Worm (Caenorhabditis elegans) whole organism, L1 larva: ENCODE measurements around the gene Y45F3A.1.

Experiments used
- F16B12.6 ChIP-seq: fragments of 150-350 bp; optimal IDR thresholded peaks from 2 replicates; lab custom pipeline; 2014; ENCODE audit warnings: missing biosample characterization, missing genetic modification characterization
- Y116A8C.19 ChIP-seq: sonication (generic microtip); optimal IDR thresholded peaks from 2 replicates; lab custom pipeline; 2016; ENCODE audit warnings: missing compliant biosample characterization, missing genetic modification characterization, borderline replicate concordance
- blmp-1 ChIP-seq: fragments of 150-350 bp; optimal IDR thresholded peaks from 2 replicates; lab custom pipeline; 2014; ENCODE audit warnings: missing biosample characterization, missing genetic modification characterization
- ceh-63 ChIP-seq: fragments of 200-800 bp; sonication (Bioruptor generic); optimal IDR thresholded peaks from 2 replicates; lab custom pipeline; 2018; ENCODE audit warnings: mild to moderate bottlenecking, missing genetic modification characterization, missing compliant biosample characterization
- ces-1 ChIP-seq: fragments of 150-350 bp; optimal IDR thresholded peaks from 2 replicates; lab custom pipeline; 2014; ENCODE audit warnings: missing biosample characterization, missing genetic modification reagents, missing genetic modification characterization
- dsc-1 ChIP-seq: sonication (generic microtip); optimal IDR thresholded peaks from 2 replicates; lab custom pipeline; 2016; ENCODE audit warnings: mild to moderate bottlenecking, missing genetic modification characterization, missing compliant biosample characterization
- efl-1 ChIP-seq, 4 experiments: fragments of 150-350 bp; optimal IDR thresholded peaks in 3 of 4; peaks in 1 of 4; 1 replicate in 1 of 4; 2 replicates in 3 of 4; lab custom pipeline; 2014; ENCODE audit warnings: missing biosample characterization in 2 of 4, missing genetic modification characterization in 2 of 4, missing genetic modification reagents in 2 of 4
- efl-3 ChIP-seq: fragments of 200-800 bp; sonication (Bioruptor generic); optimal IDR thresholded peaks from 2 replicates; lab custom pipeline; 2018; ENCODE audit warnings: mild to moderate bottlenecking, missing genetic modification characterization, missing compliant biosample characterization
- egl-13 ChIP-seq: sonication (generic microtip); optimal IDR thresholded peaks from 2 replicates; lab custom pipeline; 2016; ENCODE audit warnings: missing genotype, missing genetic modification reagents, missing genetic modification characterization, missing compliant biosample characterization
- elt-2 ChIP-seq: sonication (generic microtip); optimal IDR thresholded peaks from 2 replicates; lab custom pipeline; 2016; ENCODE audit warnings: missing genetic modification characterization, mild to moderate bottlenecking, inconsistent platforms, missing compliant biosample characterization, missing genetic modification reagents
- elt-3 ChIP-seq, 6 experiments: fragments of 150-350 bp in 1 of 6; sonication (generic microtip); optimal IDR thresholded peaks; 2 replicates each; lab custom pipeline; 2017 to 2018; ENCODE audit warnings: missing biosample characterization in 6 of 6, missing genetic modification characterization in 6 of 6, inconsistent platforms in 1 of 6
- fkh-10 ChIP-seq: sonication (generic microtip); optimal IDR thresholded peaks from 2 replicates; lab custom pipeline; 2017; ENCODE audit warnings: missing biosample characterization, missing genetic modification reagents, missing genetic modification characterization
- fkh-8 ChIP-seq: sonication (generic microtip); optimal IDR thresholded peaks from 2 replicates; lab custom pipeline; 2016; ENCODE audit warnings: mild to moderate bottlenecking, missing genetic modification characterization, missing compliant biosample characterization
- fos-1 ChIP-seq: fragments of 150-350 bp; optimal IDR thresholded peaks from 2 replicates; lab custom pipeline; 2014; ENCODE audit warnings: missing biosample characterization, missing genetic modification characterization
- hlh-17 ChIP-seq: fragments of 200-800 bp; sonication (Bioruptor generic); optimal IDR thresholded peaks from 2 replicates; lab custom pipeline; 2018; ENCODE audit warnings: missing genetic modification characterization, mild to moderate bottlenecking, missing compliant biosample characterization, moderate library complexity, borderline replicate concordance
- lin-39 ChIP-seq: fragments of 150-350 bp; optimal IDR thresholded peaks from 2 replicates; lab custom pipeline; 2014; ENCODE audit warnings: missing biosample characterization, missing genetic modification reagents, missing genetic modification characterization
- lsy-2 ChIP-seq, 2 experiments: fragments of 150-350 bp; optimal IDR thresholded peaks; 2 replicates each; lab custom pipeline; 2014; ENCODE audit warnings: missing biosample characterization in 2 of 2, missing genetic modification characterization in 2 of 2
- nhr-12 ChIP-seq: sonication (generic microtip); optimal IDR thresholded peaks from 2 replicates; lab custom pipeline; 2017; ENCODE audit warnings: missing biosample characterization, missing genetic modification characterization
- nhr-28 ChIP-seq: fragments of 150-350 bp; optimal IDR thresholded peaks from 2 replicates; lab custom pipeline; 2014; ENCODE audit warnings: missing biosample characterization, missing genetic modification characterization
- nhr-71 ChIP-seq: sonication (generic microtip); optimal IDR thresholded peaks from 2 replicates; lab custom pipeline; 2016; ENCODE audit warnings: mild to moderate bottlenecking, missing genetic modification characterization, moderate library complexity, missing compliant biosample characterization
- nhr-76 ChIP-seq: sonication (generic microtip); optimal IDR thresholded peaks from 2 replicates; lab custom pipeline; 2017; ENCODE audit warnings: missing biosample characterization, missing genetic modification characterization
- nhr-85 ChIP-seq: sonication (generic microtip); peaks from one replicate; lab custom pipeline; 2016; ENCODE audit warnings: missing genetic modification characterization, inconsistent platforms, missing compliant biosample characterization
- nhr-90 ChIP-seq: sonication (generic microtip); optimal IDR thresholded peaks from 2 replicates; lab custom pipeline; 2016; ENCODE audit warnings: mild to moderate bottlenecking, missing genetic modification characterization, missing compliant biosample characterization; ENCODE audit not compliant: poor library complexity
- pax-3 ChIP-seq: fragments of 200-800 bp; sonication (Bioruptor generic); optimal IDR thresholded peaks from 2 replicates; lab custom pipeline; 2018; ENCODE audit warnings: mild to moderate bottlenecking, missing genetic modification characterization, moderate library complexity, missing compliant biosample characterization
- pqm-1 ChIP-seq: sonication (generic microtip); optimal IDR thresholded peaks from 3 replicates; lab custom pipeline; 2017; ENCODE audit warnings: missing biosample characterization, missing genetic modification characterization
- skn-1 ChIP-seq: fragments of 150-350 bp; optimal IDR thresholded peaks from 2 replicates; lab custom pipeline; 2014; ENCODE audit warnings: missing biosample characterization, missing genetic modification characterization
- snu-23 ChIP-seq: sonication (generic microtip); optimal IDR thresholded peaks from 2 replicates; lab custom pipeline; 2016; ENCODE audit warnings: missing genetic modification characterization, missing compliant biosample characterization
- sox-4 ChIP-seq: sonication (generic microtip); optimal IDR thresholded peaks from 2 replicates; lab custom pipeline; 2016; ENCODE audit warnings: missing genetic modification characterization, missing compliant biosample characterization
- sptf-1 ChIP-seq: fragments of 150-350 bp; optimal IDR thresholded peaks from 2 replicates; lab custom pipeline; 2014; ENCODE audit warnings: missing biosample characterization, missing genetic modification characterization
- swsn-7 ChIP-seq: sonication (generic microtip); optimal IDR thresholded peaks from 2 replicates; lab custom pipeline; 2016; ENCODE audit warnings: missing genetic modification characterization, missing compliant biosample characterization
- tbx-2 ChIP-seq: sonication (generic microtip); optimal IDR thresholded peaks from 2 replicates; lab custom pipeline; 2016; ENCODE audit warnings: missing genetic modification characterization, missing compliant biosample characterization
- tlp-1 ChIP-seq: fragments of 150-350 bp; optimal IDR thresholded peaks from 2 replicates; lab custom pipeline; 2014; ENCODE audit warnings: missing biosample characterization, missing genetic modification characterization
- vab-15 ChIP-seq: sonication (generic microtip); optimal IDR thresholded peaks from 2 replicates; lab custom pipeline; 2017; ENCODE audit warnings: missing genotype, mild to moderate bottlenecking, missing genetic modification characterization, missing compliant biosample characterization
- xbp-1 ChIP-seq: sonication (generic microtip); optimal IDR thresholded peaks from 2 replicates; lab custom pipeline; 2016; ENCODE audit warnings: missing genetic modification characterization, missing compliant biosample characterization

Gene Y45F3A.1

DNA sequence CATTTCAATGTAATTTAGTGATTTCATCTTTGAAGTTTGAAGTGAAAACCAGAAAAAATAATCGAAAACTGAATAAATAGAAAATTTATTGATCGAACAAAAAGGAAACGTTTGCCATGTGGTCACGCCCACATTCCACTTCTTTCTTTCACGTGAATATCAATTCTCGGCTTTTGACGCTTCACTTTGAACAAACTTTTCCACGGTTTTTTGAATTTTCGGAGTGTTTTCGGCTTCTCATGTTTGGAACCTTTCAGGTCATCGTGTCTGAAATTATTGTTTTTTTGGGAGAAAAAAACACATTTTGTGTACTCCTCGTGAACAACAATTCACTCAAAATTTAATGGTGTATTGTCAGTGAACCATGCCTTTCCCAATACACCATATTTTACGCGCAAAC, 8.8 kb downstream of the Y45F3A.1 start, which contains the start of gene T21C12.8:
TSS of gene T21C12.8 (minus strand) at position 101 of the 400 bp plus-strand sequence.
- no peak for TF ChIP-seq fkh-10 (GFP tag; lab: Kevin White, UChicago)
- TF ChIP-seq lsy-2 (tag; optimal IDR thresholded peaks at IDR 0.05; lab: Kevin White, UChicago), result no peak
- TF ChIP-seq, all 84 proteins: peak for 0

DNA sequence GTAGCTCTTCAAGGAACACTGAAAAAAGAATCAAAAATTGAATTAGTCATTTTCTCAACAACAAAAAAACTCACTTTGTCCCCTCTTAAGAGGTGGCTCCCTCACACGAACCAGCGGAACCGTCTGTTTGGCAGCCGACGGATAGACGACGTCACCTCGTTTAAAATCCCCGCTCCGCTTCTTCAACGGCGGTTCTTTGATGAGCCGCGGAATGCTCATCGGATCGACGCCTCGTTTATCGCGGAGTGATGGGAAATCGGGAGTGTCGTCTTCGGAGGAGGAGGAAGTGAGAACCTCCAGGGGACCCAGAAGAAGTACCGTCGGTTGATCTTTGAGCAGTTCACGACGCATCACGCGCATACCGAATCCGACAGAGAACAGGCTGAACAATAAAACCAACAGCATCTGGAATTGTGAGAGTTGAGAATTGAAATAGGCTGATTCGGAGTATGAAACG, 22.9 kb downstream of the Y45F3A.1 start, which contains the start of gene nlp-68:
TSS of gene nlp-68 (minus strand) at position 407 of the 457 bp plus-strand sequence.
- TF ChIP-seq nhr-28 (tag; lab: Kevin White, UChicago) (no peak), efl-1 (optimal IDR thresholded peaks at IDR 0.05; lab: Kevin White, UChicago) (no peak), efl-1 (GFP tag; optimal IDR thresholded peaks at IDR 0.05 in 1 of 2; lab: Kevin White, UChicago) (peak in 1 of 2 experiments; percentile 61)
- TF ChIP-seq, all 84 proteins: peak for 1

DNA sequence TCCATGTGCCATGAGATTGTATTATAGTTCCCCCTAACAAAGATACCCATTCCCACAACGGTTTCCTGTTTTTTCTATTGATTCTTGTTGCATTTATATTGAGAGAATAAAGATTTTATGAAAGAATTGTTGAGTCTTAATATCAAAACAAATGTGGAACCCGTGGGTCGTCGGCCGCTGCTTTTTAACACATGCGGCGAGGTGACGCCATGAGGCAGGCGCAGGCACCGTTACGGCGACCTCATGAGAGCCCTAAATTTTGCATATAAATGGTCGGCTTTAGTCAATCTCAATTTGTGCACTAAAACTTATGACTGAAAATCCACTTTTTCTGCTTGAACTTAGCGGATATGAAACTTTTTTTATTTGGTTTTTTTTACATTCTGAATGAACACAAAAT, 24.2 kb downstream of the Y45F3A.1 start:
- TF ChIP-seq ces-1 (GFP tag; lab: Kevin White, UChicago) (no peak), skn-1 (no peak), vab-15 (tag; lab: Kevin White, UChicago) (no peak), tbx-2 (tag; lab: Kevin White, UChicago) (no peak), nhr-12 (tag; lab: Kevin White, UChicago) (no peak), elt-3 (tag; optimal IDR thresholded peaks at IDR 0.05; lab: Kevin White, UChicago) (no peak), snu-23 (peak; percentile 0), ceh-63 (GFP tag; lab: Kevin White, UChicago) (no peak), nhr-71 (tag; lab: Kevin White, UChicago) (peak; percentile 34), nhr-85 (tag; lab: Kevin White, UChicago) (peak; percentile 36), efl-1 (optimal IDR thresholded peaks at IDR 0.05; lab: Kevin White, UChicago) (no peak), efl-1 (GFP tag; optimal IDR thresholded peaks at IDR 0.05 in 1 of 2; lab: Kevin White, UChicago) (no peak), fos-1 (tag; lab: Kevin White, UChicago) (no peak), sox-4 (tag; lab: Kevin White, UChicago) (no peak), elt-2 (tag; lab: Kevin White, UChicago) (peak; percentile 11)

DNA sequence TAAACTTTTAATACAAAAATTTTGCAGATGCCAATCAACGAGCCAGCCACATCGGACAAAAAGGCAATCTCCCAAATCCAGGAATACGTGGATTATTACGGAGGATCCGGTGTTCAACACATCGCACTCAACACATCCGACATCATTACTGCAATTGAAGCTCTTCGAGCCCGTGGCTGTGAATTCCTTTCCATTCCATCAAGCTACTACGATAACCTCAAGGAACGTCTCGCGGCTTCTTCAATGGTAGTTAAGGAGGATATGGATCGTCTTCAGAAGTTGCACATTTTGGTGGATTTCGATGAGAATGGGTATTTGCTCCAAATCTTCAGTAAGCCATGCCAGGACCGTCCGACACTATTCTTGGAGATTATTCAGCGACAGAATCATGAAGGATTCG, 24.7 kb downstream of the Y45F3A.1 start:
- TF ChIP-seq lin-39, result no peak

DNA sequence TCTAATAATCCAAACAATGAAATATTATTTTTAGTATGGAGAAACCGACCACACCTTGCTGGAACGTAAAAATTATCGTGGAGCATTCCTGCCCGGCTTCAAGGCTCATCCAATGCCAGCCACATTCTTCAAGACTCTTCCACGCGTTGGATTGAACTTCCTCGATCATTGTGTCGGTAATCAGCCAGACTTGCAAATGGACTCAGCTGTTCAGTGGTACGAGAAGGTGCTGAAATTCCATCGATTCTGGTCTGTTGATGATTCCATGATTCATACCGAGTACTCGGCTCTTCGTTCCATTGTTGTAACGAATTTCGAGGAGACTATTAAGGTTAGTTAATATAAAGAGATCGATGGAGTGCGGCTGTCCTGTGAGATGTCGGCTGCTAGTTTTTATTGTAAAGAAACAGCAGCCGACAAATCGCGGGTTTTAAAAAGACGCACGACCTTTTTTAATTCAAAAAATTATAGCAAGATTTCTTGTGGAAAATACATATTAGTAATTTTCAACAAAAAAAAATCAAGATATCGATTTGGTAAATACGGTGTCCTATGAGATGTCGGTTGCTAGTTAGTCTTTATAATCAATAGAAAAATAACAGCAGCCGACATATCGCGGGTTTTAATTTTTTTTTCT, 25.5 kb downstream of the Y45F3A.1 start:
- TF ChIP-seq pax-3 (tag; lab: Kevin White, UChicago) (no peak), nhr-85 (tag; lab: Kevin White, UChicago) (peak; percentile 15), nhr-90 (tag; lab: Kevin White, UChicago) (peak; percentile 16)
- TF ChIP-seq, all 84 proteins: peak for 2

DNA sequence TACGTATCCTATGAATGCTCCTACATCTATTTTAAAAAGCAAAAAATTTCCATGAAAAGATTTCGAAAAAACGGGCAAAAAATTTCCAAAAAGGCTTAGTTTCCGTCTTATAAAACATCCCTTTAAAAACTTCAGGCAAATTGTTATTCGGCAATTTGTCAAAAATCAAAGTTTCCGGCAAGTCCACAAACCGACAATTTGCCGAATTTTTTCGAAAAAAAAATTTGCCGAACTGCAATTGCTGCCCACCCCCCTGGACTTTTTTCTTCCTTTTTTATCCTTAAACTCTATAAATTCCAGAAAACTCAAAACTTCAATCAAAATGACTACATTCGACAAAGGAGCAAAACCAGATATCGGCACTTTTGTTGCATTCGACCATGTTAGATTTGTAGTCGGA, 26.5 kb downstream of the Y45F3A.1 start, which contains the start of gene hpd-1:
TSS of gene hpd-1 (plus strand) at position 301 of the 400 bp plus-strand sequence.
- TF ChIP-seq xbp-1 (no peak), dsc-1 (tag; lab: Kevin White, UChicago) (no peak), Y116A8C.19 (tag; lab: Kevin White, UChicago) (no peak), blmp-1 (tag; lab: Kevin White, UChicago) (no peak), nhr-76 (tag; lab: Kevin White, UChicago) (no peak), lin-39 (no peak), efl-3 (GFP tag; lab: Kevin White, UChicago) (no peak), swsn-7 (tag; lab: Kevin White, UChicago) (no peak), sptf-1 (no peak), F16B12.6 (tag; lab: Kevin White, UChicago) (no peak), fos-1 (tag; lab: Kevin White, UChicago) (no peak), fkh-8 (tag; lab: Kevin White, UChicago) (no peak), pqm-1 (tag; lab: Kevin White, UChicago) (no peak), sox-4 (tag; lab: Kevin White, UChicago) (no peak), tlp-1 (tag; lab: Kevin White, UChicago) (no peak), hlh-17 (GFP tag; lab: Kevin White, UChicago) (no peak), nhr-85 (tag; lab: Kevin White, UChicago) (no peak), egl-13 (tag; lab: Kevin White, UChicago) (no peak)
